Worm (Caenorhabditis elegans): ENCODE data around the gene C54D2.6.

C54D2.6 gene

DNA sequence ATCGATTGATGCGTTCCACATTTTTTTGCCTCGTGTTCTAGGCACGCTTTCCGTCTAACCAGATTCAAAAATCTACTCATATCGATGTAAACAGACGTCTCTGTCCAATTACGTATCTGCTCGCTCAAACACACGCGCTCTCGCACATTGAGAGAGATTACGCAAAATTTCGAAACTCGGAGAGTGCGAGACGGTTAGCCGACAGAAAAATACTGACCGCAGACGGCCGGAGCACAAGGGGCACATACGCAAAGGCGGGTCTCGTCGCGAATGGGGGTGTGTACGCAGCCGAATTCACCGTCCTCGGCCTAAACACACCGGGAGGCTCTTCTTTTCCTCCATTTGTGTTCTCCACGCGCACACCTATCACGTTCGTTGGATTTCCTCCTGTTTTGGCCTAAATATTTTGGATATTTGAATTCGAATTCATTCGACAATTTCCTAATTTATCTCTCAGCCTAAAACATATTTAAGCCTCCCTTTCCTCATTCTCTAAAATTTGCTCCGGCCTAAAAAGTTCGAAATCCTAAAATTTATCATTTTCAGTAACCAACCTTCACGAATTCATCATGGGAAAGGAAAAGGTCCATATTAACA, 24.1 kb downstream of the C54D2.6 start, which contains the start of gene eef-1A.2 (continued):
- no peak for TF ChIP-seq alr-1 (tag; optimal IDR thresholded peaks at IDR 0.05; ENCODE audit: borderline replicate concordance)
- TF ChIP-seq C34B4.2 (tag; optimal IDR thresholded peaks at IDR 0.05): no peak
- TF ChIP-seq nhr-47 (tag; optimal IDR thresholded peaks at IDR 0.05): peak; percentile 97
- peak; percentile 74 for TF ChIP-seq nhr-11 (tag; optimal IDR thresholded peaks at IDR 0.05)
- peak; percentile 76 for TF ChIP-seq aly-2 (tag; optimal IDR thresholded peaks at IDR 0.05)
- no peak for TF ChIP-seq efl-3 (GFP tag; optimal IDR thresholded peaks at IDR 0.05)
- peak; percentile 94 for TF ChIP-seq nhr-19 (GFP tag; conservative IDR thresholded peaks at IDR 0.05)
- TF ChIP-seq aha-1 (tag; optimal IDR thresholded peaks at IDR 0.05): peak; percentile 76
- TF ChIP-seq ceh-90 (tag; optimal IDR thresholded peaks at IDR 0.05): peak; percentile 55
- peak; percentile 98 for TF ChIP-seq nhr-71 (tag; optimal IDR thresholded peaks at IDR 0.05)
- no peak for TF ChIP-seq hlh-4 (tag; optimal IDR thresholded peaks at IDR 0.05)
- TF ChIP-seq elt-2 (tag; optimal IDR thresholded peaks at IDR 0.05): peak; percentile 86
- peak in 3 of 6 experiments; percentile 89 to 98 (median 92) for TF ChIP-seq elt-3 (tag; optimal IDR thresholded peaks at IDR 0.05)
- TF ChIP-seq dpl-1 (GFP tag; optimal IDR thresholded peaks at IDR 0.05): peak; percentile 69 to 81 (median 71)
- TF ChIP-seq mep-1 (tag; optimal IDR thresholded peaks at IDR 0.05): peak; percentile 96
- TF ChIP-seq nhr-12 (tag; optimal IDR thresholded peaks at IDR 0.05): no peak
- TF ChIP-seq ceh-82 (tag; optimal IDR thresholded peaks at IDR 0.05): peak; percentile 89 to 97 (median 96)
- peak; percentile 92 for TF ChIP-seq egl-13 (tag; optimal IDR thresholded peaks at IDR 0.05)
- peak; percentile 82 to 93 for TF ChIP-seq efl-1 (optimal IDR thresholded peaks at IDR 0.05)
- peak; percentile 79 to 96 for TF ChIP-seq efl-1 (GFP tag; optimal IDR thresholded peaks at IDR 0.05 in 1 of 2)
- peak in 1 of 2 experiments; percentile 80 for TF ChIP-seq ztf-11 (tag; optimal IDR thresholded peaks at IDR 0.05)
- peak; percentile 78 for TF ChIP-seq lin-15B (tag; optimal IDR thresholded peaks at IDR 0.05)
- peak; percentile 91 for TF ChIP-seq unc-86 (tag; optimal IDR thresholded peaks at IDR 0.05)
- TF ChIP-seq fkh-10 (GFP tag; optimal IDR thresholded peaks at IDR 0.05): peak; percentile 98
- TF ChIP-seq ztf-4 (tag; optimal IDR thresholded peaks at IDR 0.05): peak; percentile 76
- TF ChIP-seq fos-1 (tag; optimal IDR thresholded peaks at IDR 0.05): peak; percentile 96
- TF ChIP-seq fkh-4 (tag; optimal IDR thresholded peaks at IDR 0.05; ENCODE audit: borderline replicate concordance): peak; percentile 29
- TF ChIP-seq nhr-90 (tag; optimal IDR thresholded peaks at IDR 0.05; ENCODE audit: poor library complexity): peak; percentile 93
- TF ChIP-seq sup-37 (GFP tag; optimal IDR thresholded peaks at IDR 0.05): peak; percentile 76
- TF ChIP-seq tlp-1 (tag; optimal IDR thresholded peaks at IDR 0.05): no peak
- peak; percentile 61; the same call in 1 of the 2 replicates for TF ChIP-seq unc-98 (GFP tag; IDR thresholded peaks at IDR 0.05)
- TF ChIP-seq grh-1 (GFP tag; IDR thresholded peaks at IDR 0.05): peak; percentile 91
- TF ChIP-seq unc-130 (tag; optimal IDR thresholded peaks at IDR 0.05): peak; percentile 83
- peak; percentile 88 for TF ChIP-seq hpl-2 (GFP tag; optimal IDR thresholded peaks at IDR 0.05)
- peak; percentile 89 for TF ChIP-seq C16A3.4 (tag; optimal IDR thresholded peaks at IDR 0.05)
- peak; percentile 99 for TF ChIP-seq fkh-8 (tag; optimal IDR thresholded peaks at IDR 0.05)
- TF ChIP-seq unc-62 (GFP tag; optimal IDR thresholded peaks at IDR 0.05): no peak
- peak; percentile 97 for TF ChIP-seq rnt-1 (tag; optimal IDR thresholded peaks at IDR 0.05)
- TF ChIP-seq tbx-2 (tag; optimal IDR thresholded peaks at IDR 0.05): peak; percentile 95
- no peak for TF ChIP-seq Y116A8C.19 (tag; optimal IDR thresholded peaks at IDR 0.05; ENCODE audit: borderline replicate concordance)
- peak; percentile 63 for TF ChIP-seq F16B12.6 (tag; optimal IDR thresholded peaks at IDR 0.05)
- TF ChIP-seq sptf-1 (tag; optimal IDR thresholded peaks at IDR 0.05): no peak
- TF ChIP-seq nhr-76 (tag; optimal IDR thresholded peaks at IDR 0.05): no peak
- TF ChIP-seq lir-3 (tag; optimal IDR thresholded peaks at IDR 0.05; ENCODE audit: poor library complexity): peak; percentile 79
- peak; percentile 53 for TF ChIP-seq vab-15 (tag; optimal IDR thresholded peaks at IDR 0.05)
- peak; percentile 99 for TF ChIP-seq lin-14 (GFP tag; optimal IDR thresholded peaks at IDR 0.05)
- peak; percentile 86 for TF ChIP-seq irx-1 (tag; optimal IDR thresholded peaks at IDR 0.05)
- no peak for TF ChIP-seq hlh-17 (GFP tag; optimal IDR thresholded peaks at IDR 0.05; ENCODE audit: borderline replicate concordance)
- TF ChIP-seq pax-3 (tag; optimal IDR thresholded peaks at IDR 0.05): peak; percentile 95
- TF ChIP-seq dsc-1 (tag; optimal IDR thresholded peaks at IDR 0.05): peak; percentile 97
- peak; percentile 95 for TF ChIP-seq mef-2 (tag; optimal IDR thresholded peaks at IDR 0.05)
